Worm (Caenorhabditis elegans) whole organism, L1 larva: ENCODE results near the gene T24A6.16.
"Not testable (repeated sequence)": the region's sequence is repeated elsewhere in the genome, so short reads cannot be mapped to it uniquely, and the experiment has no call there.

ENCODE experiments used
- C16A3.4 ChIP-seq: fragments of 150-350 bp; optimal IDR thresholded peaks from 2 replicates; lab custom pipeline; 2014; ENCODE audit warnings: missing biosample characterization, missing genetic modification characterization
- C34B4.2 ChIP-seq: sonication (generic microtip); optimal IDR thresholded peaks from 2 replicates; lab custom pipeline; 2017; ENCODE audit warnings: mild to moderate bottlenecking, missing genetic modification characterization, missing compliant biosample characterization
- F16B12.6 ChIP-seq: fragments of 150-350 bp; optimal IDR thresholded peaks from 2 replicates; lab custom pipeline; 2014; ENCODE audit warnings: missing biosample characterization, missing genetic modification characterization
- aha-1 ChIP-seq: fragments of 150-350 bp; optimal IDR thresholded peaks from 2 replicates; lab custom pipeline; 2014; ENCODE audit warnings: missing biosample characterization, missing genetic modification characterization
- alr-1 ChIP-seq: fragments of 200-800 bp; sonication (Bioruptor generic); optimal IDR thresholded peaks from 2 replicates; lab custom pipeline; 2018; ENCODE audit warnings: borderline replicate concordance, mild to moderate bottlenecking, missing genetic modification characterization, missing compliant biosample characterization
- blmp-1 ChIP-seq: fragments of 150-350 bp; optimal IDR thresholded peaks from 2 replicates; lab custom pipeline; 2014; ENCODE audit warnings: missing biosample characterization, missing genetic modification characterization
- ceh-82 ChIP-seq, 3 experiments: fragments of 150-350 bp in 1 of 3; sonication (generic microtip) in 2 of 3; optimal IDR thresholded peaks; 2 replicates each; lab custom pipeline; 2014 to 2017; ENCODE audit warnings: missing biosample characterization in 3 of 3, missing genetic modification characterization in 3 of 3
- ceh-90 ChIP-seq: sonication (generic microtip); optimal IDR thresholded peaks from 2 replicates; lab custom pipeline; 2016; ENCODE audit warnings: missing genetic modification characterization, missing compliant biosample characterization
- dpl-1 ChIP-seq, 3 experiments: fragments of 150-350 bp in 2 of 3; sonication (generic microtip) in 1 of 3; optimal IDR thresholded peaks; 2 replicates each; lab custom pipeline; 2014 to 2017; ENCODE audit warnings: missing biosample characterization in 3 of 3, missing genetic modification characterization in 3 of 3, missing genetic modification reagents in 3 of 3
- efl-3 ChIP-seq: fragments of 200-800 bp; sonication (Bioruptor generic); optimal IDR thresholded peaks from 2 replicates; lab custom pipeline; 2018; ENCODE audit warnings: mild to moderate bottlenecking, missing genetic modification characterization, missing compliant biosample characterization
- egl-27 ChIP-seq, 2 experiments: fragments of 150-350 bp in 1 of 2; sonication (generic microtip); optimal IDR thresholded peaks; 3 replicates each; lab custom pipeline; 2017 to 2018; ENCODE audit warnings: missing biosample characterization in 2 of 2, missing genetic modification characterization in 2 of 2, missing genetic modification reagents in 2 of 2
- elt-2 ChIP-seq: sonication (generic microtip); optimal IDR thresholded peaks from 2 replicates; lab custom pipeline; 2016; ENCODE audit warnings: missing genetic modification characterization, mild to moderate bottlenecking, inconsistent platforms, missing compliant biosample characterization, missing genetic modification reagents
- fkh-10 ChIP-seq: sonication (generic microtip); optimal IDR thresholded peaks from 2 replicates; lab custom pipeline; 2017; ENCODE audit warnings: missing biosample characterization, missing genetic modification reagents, missing genetic modification characterization
- fkh-4 ChIP-seq: sonication (generic microtip); optimal IDR thresholded peaks from 2 replicates; lab custom pipeline; 2016; ENCODE audit warnings: missing compliant biosample characterization, missing genetic modification characterization, borderline replicate concordance
- fkh-8 ChIP-seq: sonication (generic microtip); optimal IDR thresholded peaks from 2 replicates; lab custom pipeline; 2016; ENCODE audit warnings: mild to moderate bottlenecking, missing genetic modification characterization, missing compliant biosample characterization
- grh-1 ChIP-seq: fragments of 200-800 bp; sonication (Bioruptor generic); IDR thresholded peaks from 2 replicates; pipeline ENCODE4 v1.3.6; 2022; ENCODE audit warnings: missing genetic modification reagents, missing genetic modification characterization, missing compliant biosample characterization
- hlh-17 ChIP-seq: fragments of 200-800 bp; sonication (Bioruptor generic); optimal IDR thresholded peaks from 2 replicates; lab custom pipeline; 2018; ENCODE audit warnings: missing genetic modification characterization, mild to moderate bottlenecking, missing compliant biosample characterization, moderate library complexity, borderline replicate concordance
- lin-13 ChIP-seq: fragments of 150-350 bp; optimal IDR thresholded peaks from 2 replicates; lab custom pipeline; 2014; ENCODE audit warnings: missing biosample characterization, missing genetic modification reagents, missing genetic modification characterization
- lin-15B ChIP-seq: fragments of 150-350 bp; sonication (generic microtip); optimal IDR thresholded peaks from 3 replicates; lab custom pipeline; 2014; ENCODE audit warnings: missing biosample characterization, missing genetic modification characterization
- lin-35 ChIP-seq, 2 experiments: fragments of 150-350 bp; optimal IDR thresholded peaks; 2 replicates each; lab custom pipeline; 2014; ENCODE audit warnings: missing biosample characterization in 2 of 2, missing genetic modification characterization in 2 of 2, missing genetic modification reagents in 2 of 2
- mab-9 ChIP-seq: fragments of 200-800 bp; sonication (Bioruptor generic); IDR thresholded peaks from 2 replicates; pipeline ENCODE4 v1.3.6; 2022; ENCODE audit warnings: missing genetic modification reagents, missing genetic modification characterization, missing compliant biosample characterization
- mef-2 ChIP-seq: fragments of 150-350 bp; optimal IDR thresholded peaks from 2 replicates; lab custom pipeline; 2014; ENCODE audit warnings: missing biosample characterization, missing genetic modification characterization
- nhr-20 ChIP-seq: sonication (generic microtip); optimal IDR thresholded peaks from 2 replicates; lab custom pipeline; 2016; ENCODE audit warnings: mild to moderate bottlenecking, missing genetic modification characterization, missing compliant biosample characterization
- nhr-237 ChIP-seq: fragments of 150-350 bp; optimal IDR thresholded peaks from 2 replicates; lab custom pipeline; 2014; ENCODE audit warnings: missing biosample characterization, missing genetic modification characterization
- nhr-47 ChIP-seq: sonication (generic microtip); optimal IDR thresholded peaks from 2 replicates; lab custom pipeline; 2016; ENCODE audit warnings: mild to moderate bottlenecking, missing genetic modification characterization, moderate library complexity, missing compliant biosample characterization
- nhr-76 ChIP-seq: sonication (generic microtip); optimal IDR thresholded peaks from 2 replicates; lab custom pipeline; 2017; ENCODE audit warnings: missing biosample characterization, missing genetic modification characterization
- nhr-77 ChIP-seq: fragments of 150-350 bp; optimal IDR thresholded peaks from 2 replicates; lab custom pipeline; 2014; ENCODE audit warnings: missing biosample characterization, missing genetic modification characterization
- nhr-84 ChIP-seq: sonication (generic microtip); optimal IDR thresholded peaks from 2 replicates; lab custom pipeline; 2017; ENCODE audit warnings: missing biosample characterization, missing genetic modification characterization
- pag-3 ChIP-seq: sonication (generic microtip); optimal IDR thresholded peaks from 2 replicates; lab custom pipeline; 2017; ENCODE audit warnings: missing genetic modification characterization, mild to moderate bottlenecking, missing compliant biosample characterization, antibody characterized with exemption, borderline replicate concordance; ENCODE audit not compliant: insufficient read depth
- snu-23 ChIP-seq: sonication (generic microtip); optimal IDR thresholded peaks from 2 replicates; lab custom pipeline; 2016; ENCODE audit warnings: missing genetic modification characterization, missing compliant biosample characterization
- tlp-1 ChIP-seq: fragments of 150-350 bp; optimal IDR thresholded peaks from 2 replicates; lab custom pipeline; 2014; ENCODE audit warnings: missing biosample characterization, missing genetic modification characterization
- unc-130 ChIP-seq: fragments of 150-350 bp; optimal IDR thresholded peaks from 2 replicates; lab custom pipeline; 2017; ENCODE audit warnings: missing biosample characterization, missing genetic modification characterization, inconsistent platforms
- unc-30 ChIP-seq: sonication (generic microtip); optimal IDR thresholded peaks from 2 replicates; lab custom pipeline; 2017; ENCODE audit warnings: missing biosample characterization, missing genetic modification characterization
- unc-86 ChIP-seq: sonication (generic microtip); optimal IDR thresholded peaks from 2 replicates; lab custom pipeline; 2016; ENCODE audit warnings: missing genetic modification characterization, missing compliant biosample characterization
- vab-15 ChIP-seq: sonication (generic microtip); optimal IDR thresholded peaks from 2 replicates; lab custom pipeline; 2017; ENCODE audit warnings: missing genotype, mild to moderate bottlenecking, missing genetic modification characterization, missing compliant biosample characterization
- zag-1 ChIP-seq: fragments of 150-350 bp; optimal IDR thresholded peaks from 2 replicates; lab custom pipeline; 2014; ENCODE audit warnings: missing biosample characterization, missing genetic modification characterization

The T24A6.16 gene

DNA sequence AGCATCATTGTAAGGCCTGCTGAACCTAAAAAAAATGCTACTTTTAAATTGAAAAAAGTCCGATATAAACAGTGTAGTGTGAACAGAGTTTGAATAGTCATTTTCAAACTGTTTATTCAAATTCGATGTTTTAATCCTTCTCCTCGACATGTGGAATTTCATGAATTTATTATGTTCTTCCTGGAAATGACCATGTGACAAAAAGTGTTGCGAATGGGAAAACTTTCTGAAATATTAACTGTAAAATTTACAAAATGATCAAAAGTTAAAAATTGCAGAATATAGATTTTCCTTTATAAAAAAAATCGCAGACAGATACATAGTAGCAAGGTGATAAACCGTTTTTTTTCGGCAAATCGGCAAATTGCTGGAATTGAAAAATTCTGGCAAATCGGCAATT lies 42.6 kb upstream of the T24A6.16 start, which contains the start of gene T22F3.8:
Gene T22F3.8 (minus strand): TSS at position 101 of the 400 bp plus-strand sequence.
- TF ChIP-seq nhr-76 (no peak), C16A3.4 (tag; lab: Kevin White, UChicago) (no peak), snu-23 (GFP tag; lab: Kevin White, UChicago) (no peak), vab-15 (tag; lab: Kevin White, UChicago) (no peak), ceh-82 (tag; optimal IDR thresholded peaks at IDR 0.05; lab: Kevin White, UChicago) (no peak), unc-86 (no peak), lin-13 (GFP tag; lab: Kevin White, UChicago) (no peak), nhr-84 (tag; lab: Kevin White, UChicago) (no peak), ceh-90 (tag; lab: Kevin White, UChicago) (no peak), nhr-237 (no peak), dpl-1 (GFP tag; optimal IDR thresholded peaks at IDR 0.05; lab: Kevin White, UChicago) (no peak), lin-15B (tag; lab: Kevin White, UChicago) (no peak), pag-3 (tag; lab: Kevin White, UChicago) (no peak)
- TF ChIP-seq, all 84 proteins: peak for 0

DNA sequence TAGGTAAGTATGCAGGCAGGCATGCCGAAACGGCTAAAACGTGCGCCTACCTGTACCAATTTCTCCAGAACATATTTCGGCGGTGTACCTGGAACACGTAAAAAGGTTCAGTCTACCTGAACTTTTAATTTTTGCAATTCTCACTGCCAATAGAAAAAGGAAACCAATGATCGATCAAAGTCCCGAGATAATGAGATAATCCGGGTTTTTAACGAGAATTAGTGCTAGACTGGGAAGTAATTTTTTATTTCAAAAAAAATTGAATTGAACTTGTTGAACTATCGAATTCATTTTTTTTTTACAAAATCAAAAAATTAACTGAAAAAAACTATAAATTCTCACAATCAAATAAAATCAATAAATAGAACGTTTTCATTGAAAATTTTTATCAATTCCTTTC lies 37.8 kb upstream of the T24A6.16 start, which contains the start of gene T22F3.7:
Gene T22F3.7 (minus strand): TSS at position 101 of the 400 bp plus-strand sequence.
- TF ChIP-seq tlp-1 (no peak), alr-1 (no peak), snu-23 (GFP tag; lab: Kevin White, UChicago) (no peak), C16A3.4 (tag; lab: Kevin White, UChicago) (no peak), aha-1 (no peak), lin-15B (tag; lab: Kevin White, UChicago) (no peak), egl-27 (tag; optimal IDR thresholded peaks at IDR 0.05; lab: Kevin White, UChicago) (no peak), unc-130 (tag; lab: Kevin White, UChicago) (no peak), nhr-20 (tag; lab: Kevin White, UChicago) (no peak), fkh-8 (tag; lab: Kevin White, UChicago) (no peak), fkh-4 (tag; lab: Kevin White, UChicago) (no peak)

DNA sequence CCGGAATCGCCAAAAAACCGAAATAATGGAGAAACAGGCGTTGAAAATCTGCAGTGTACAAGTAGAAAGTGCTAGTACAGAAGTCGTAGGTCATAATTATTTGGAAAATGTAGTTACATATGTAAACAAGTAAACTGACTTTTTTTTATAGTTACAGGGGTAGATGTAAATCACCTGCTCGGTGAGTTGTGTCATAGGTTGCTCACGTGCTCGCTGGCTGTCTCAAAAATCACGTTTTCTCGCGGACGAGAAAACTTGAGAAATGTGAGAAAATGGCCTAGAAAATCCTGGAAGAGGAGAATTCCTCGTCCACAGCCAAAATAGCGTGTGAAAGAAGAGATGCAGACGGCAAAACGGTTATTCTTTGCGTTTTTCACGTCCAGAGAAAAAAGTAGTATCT lies 34.3 kb upstream of the T24A6.16 start, which contains the start of gene srh-212:
Gene srh-212 (minus strand): TSS at position 101 of the 400 bp plus-strand sequence.
- TF ChIP-seq ceh-82 (tag; optimal IDR thresholded peaks at IDR 0.05; lab: Kevin White, UChicago); mab-9 (GFP tag; lab: Robert Waterston, UW); elt-2 (tag; lab: Kevin White, UChicago): not testable (repeated sequence)

DNA sequence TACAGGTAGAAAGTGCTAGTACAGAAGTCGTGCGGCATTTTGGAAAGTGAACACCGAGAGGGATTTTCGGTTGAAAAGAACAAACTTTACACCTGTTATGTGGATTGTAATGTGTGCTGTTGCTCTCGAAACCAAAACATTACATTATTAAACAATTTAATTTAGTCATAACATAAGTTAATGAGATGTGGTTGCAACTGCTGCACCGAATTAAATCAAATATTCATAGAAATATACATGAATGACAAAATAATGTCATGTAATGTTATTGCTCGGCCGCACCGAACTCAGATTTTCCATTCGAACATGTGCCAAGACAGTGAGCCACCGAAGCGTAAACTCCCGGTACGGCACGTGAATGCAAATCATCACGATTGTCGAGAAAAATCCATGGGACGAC lies 32.2 kb upstream of the T24A6.16 start, which contains the start of gene srh-213:
Gene srh-213 (minus strand): TSS at position 101 of the 400 bp plus-strand sequence.
- TF ChIP-seq F16B12.6 (tag; lab: Kevin White, UChicago) (no peak), lin-35 (GFP tag; optimal IDR thresholded peaks at IDR 0.05; lab: Kevin White, UChicago) (no peak), C34B4.2 (tag; lab: Kevin White, UChicago) (no peak), unc-30 (tag; lab: Kevin White, UChicago) (no peak), grh-1 (GFP tag; lab: Robert Waterston, UW) (no peak), mab-9 (GFP tag; lab: Robert Waterston, UW) (no peak), blmp-1 (no peak), nhr-47 (tag; lab: Kevin White, UChicago) (no peak), hlh-17 (no peak), aha-1 (no peak), efl-3 (GFP tag; lab: Kevin White, UChicago) (no peak), mef-2 (tag; lab: Kevin White, UChicago) (no peak), vab-15 (tag; lab: Kevin White, UChicago) (no peak), nhr-77 (tag; lab: Kevin White, UChicago) (no peak), fkh-10 (GFP tag; lab: Kevin White, UChicago) (no peak), zag-1 (tag; lab: Kevin White, UChicago) (no peak)
